Fruit fly (Drosophila melanogaster): Measurements from ENCODE around the gene CG4911.

CG4911 gene

dm6 chr3L:9042200-9042988 lies 30.1 kb downstream of the CG4911 start (continued):
- TF ChIP-seq ro (GFP tag; IDR thresholded peaks at IDR 0.05) (no peak), ssp (GFP tag; IDR thresholded peaks at IDR 0.05) (no peak), vfl (GFP tag; optimal IDR thresholded peaks at IDR 0.05) (no peak), fu2 (GFP tag; optimal IDR thresholded peaks at IDR 0.05) (no peak), vvl (GFP tag; IDR thresholded peaks at IDR 0.05) (peak; percentile 81), Ravus (GFP tag; IDR thresholded peaks at IDR 0.05) (no peak), h (optimal IDR thresholded peaks at IDR 0.05) (no peak), stc (GFP tag; IDR thresholded peaks at IDR 0.05) (no peak), hth (optimal IDR thresholded peaks at IDR 0.05) (no peak), CG13624 (GFP tag; optimal IDR thresholded peaks at IDR 0.05) (no peak), dan (GFP tag; IDR thresholded peaks at IDR 0.05) (no peak), Ada2b (GFP tag; IDR thresholded peaks at IDR 0.05) (no peak), bowl (GFP tag; IDR thresholded peaks at IDR 0.05) (no peak), Abd-B (GFP tag; optimal IDR thresholded peaks at IDR 0.05) (no peak), CG31441 (GFP tag; IDR thresholded peaks at IDR 0.05) (peak; percentile 70), CG2129 (GFP tag; IDR thresholded peaks at IDR 0.05; ENCODE audit: partially characterized antibody) (no peak), corto (GFP tag; optimal IDR thresholded peaks at IDR 0.05) (no peak), E2f1 (GFP tag; IDR thresholded peaks at IDR 0.05) (no peak), Taf1 (GFP tag; IDR thresholded peaks at IDR 0.05) (no peak), CG18599 (GFP tag; optimal IDR thresholded peaks at IDR 0.05) (no peak), Doc2 (GFP tag; IDR thresholded peaks at IDR 0.05) (no peak), B-H1 (GFP tag; IDR thresholded peaks at IDR 0.05) (no peak), en (GFP tag; optimal IDR thresholded peaks at IDR 0.05) (no peak), CG2889 (GFP tag; IDR thresholded peaks at IDR 0.05) (no peak), pfk (GFP tag; optimal IDR thresholded peaks at IDR 0.05) (no peak), CG31388 (GFP tag; optimal IDR thresholded peaks at IDR 0.05) (no peak), pan (optimal IDR thresholded peaks at IDR 0.05) (no peak), pan (GFP tag; optimal IDR thresholded peaks at IDR 0.05 in 1 of 2, IDR thresholded peaks at IDR 0.05 in 1 of 2) (no peak), bsh (GFP tag; optimal IDR thresholded peaks at IDR 0.05) (peak in 1 of 2 experiments; percentile 79), CG7963 (GFP tag; IDR thresholded peaks at IDR 0.05; ENCODE audit: partially characterized antibody) (no peak), gsb-n (tag; optimal IDR thresholded peaks at IDR 0.05) (peak; percentile 76), pita (GFP tag; optimal IDR thresholded peaks at IDR 0.05) (no peak), CG10267 (tag; optimal IDR thresholded peaks at IDR 0.05) (peak; percentile 60), E2f2 (GFP tag; IDR thresholded peaks at IDR 0.05) (no peak), Poxn (GFP tag; IDR thresholded peaks at IDR 0.05) (no peak), Camta (GFP tag; optimal IDR thresholded peaks at IDR 0.05) (no peak), CG14860 (GFP tag; IDR thresholded peaks at IDR 0.05; ENCODE audit: partially characterized antibody) (no peak), vnd (GFP tag; IDR thresholded peaks at IDR 0.05; ENCODE audit: partially characterized antibody) (no peak), sob (GFP tag; IDR thresholded peaks at IDR 0.05) (no peak), CG17385 (GFP tag; optimal IDR thresholded peaks at IDR 0.05) (peak; percentile 35), aop (GFP tag; IDR thresholded peaks at IDR 0.05) (no peak), CG7928 (GFP tag; optimal IDR thresholded peaks at IDR 0.05) (no peak), Vsx1 (GFP tag; optimal IDR thresholded peaks at IDR 0.05) (no peak), Fer2 (tag; optimal IDR thresholded peaks at IDR 0.05) (no peak), CG18764 (GFP tag; optimal IDR thresholded peaks at IDR 0.05) (no peak), dmrt99B (tag; optimal IDR thresholded peaks at IDR 0.05) (peak; percentile 64), repo (GFP tag; optimal IDR thresholded peaks at IDR 0.05) (no peak), CG8281 (tag; optimal IDR thresholded peaks at IDR 0.05) (no peak), Usf (GFP tag; optimal IDR thresholded peaks at IDR 0.05) (no peak), HLH4C (GFP tag; IDR thresholded peaks at IDR 0.05; ENCODE audit: partially characterized antibody) (no peak), Hr78 (GFP tag; optimal IDR thresholded peaks at IDR 0.05) (peak in 1 of 2 experiments; percentile 65)
